Worm (Caenorhabditis elegans): ENCODE measurements around the gene col-125.

DNA sequence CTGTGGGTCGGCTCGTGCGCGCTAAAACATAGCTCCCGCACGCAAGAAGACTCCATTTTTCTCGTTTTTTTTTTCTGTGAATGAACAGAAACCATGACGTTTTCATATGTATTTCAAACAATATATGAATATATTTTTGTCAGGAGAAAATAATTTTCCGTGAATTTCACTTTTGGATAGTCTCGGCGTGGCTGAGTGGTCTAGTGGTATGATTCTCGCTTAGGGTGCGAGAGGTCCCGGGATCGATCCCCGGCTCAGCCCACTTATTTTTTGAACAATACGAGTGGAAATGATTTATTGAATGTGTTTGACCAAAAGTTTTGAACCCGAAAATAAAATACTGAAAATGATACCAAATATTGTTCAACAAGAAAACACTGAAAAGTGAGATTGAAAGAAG, 6.1 kb downstream of the col-125 start:
- TF ChIP-seq ztf-11 (tag; optimal IDR thresholded peaks at IDR 0.05), result no peak
- no peak for TF ChIP-seq elt-3 (tag; optimal IDR thresholded peaks at IDR 0.05)
- no peak for TF ChIP-seq nhr-77 (tag; optimal IDR thresholded peaks at IDR 0.05)

Measured in whole organism, L1 larva.